Fruit fly (Drosophila melanogaster) whole organism, embryonic: ENCODE measurements around the gene CG42711.

ENCODE experiments used
- CG10959 ChIP-seq: fragments of 200-800 bp; sonication (Bioruptor generic); IDR thresholded peaks from 2 replicates; pipeline ENCODE4 v1.3.6; 2022; ENCODE audit warnings: missing biosample characterization, missing genetic modification characterization
- CG12104 ChIP-seq: fragments of 200-800 bp; sonication (Bioruptor generic); optimal IDR thresholded peaks from 3 replicates; lab custom pipeline; 2016; ENCODE audit warnings: missing biosample characterization, missing genetic modification characterization
- CG1233 ChIP-seq: fragments of 200-800 bp; sonication (Bioruptor generic); optimal IDR thresholded peaks from 4 replicates; lab custom pipeline; 2018; ENCODE audit warnings: missing biosample characterization, mild to moderate bottlenecking, missing genetic modification characterization
- CG12769 ChIP-seq: fragments of 200-800 bp; sonication (Bioruptor generic); optimal IDR thresholded peaks from 2 replicates; lab custom pipeline; 2019; ENCODE audit warnings: missing biosample characterization, mild to moderate bottlenecking, missing genetic modification characterization, moderate library complexity
- CG13775 ChIP-seq: fragments of 200-800 bp; sonication (Bioruptor generic); optimal IDR thresholded peaks from 3 replicates; lab custom pipeline; 2017; ENCODE audit warnings: missing biosample characterization, mild to moderate bottlenecking, missing genetic modification characterization
- CG16813 ChIP-seq: fragments of 200-800 bp; sonication (Bioruptor generic); IDR thresholded peaks from 3 replicates; pipeline ENCODE4 v1.3.6; 2022; ENCODE audit warnings: missing biosample characterization, missing genetic modification characterization; ENCODE audit not compliant: partially characterized antibody
- CG17385 ChIP-seq: fragments of 200-800 bp; sonication (Bioruptor generic); optimal IDR thresholded peaks from 3 replicates; lab custom pipeline; 2018; ENCODE audit warnings: missing biosample characterization, mild to moderate bottlenecking, missing genetic modification characterization
- CG18262 ChIP-seq: fragments of 200-800 bp; optimal IDR thresholded peaks from 3 replicates; lab custom pipeline; 2019; ENCODE audit warnings: missing biosample characterization, mild to moderate bottlenecking, missing genetic modification characterization, moderate library complexity
- CG30020 ChIP-seq: fragments of 200-800 bp; optimal IDR thresholded peaks from 2 replicates; lab custom pipeline; 2019; ENCODE audit warnings: missing biosample characterization, mild to moderate bottlenecking, missing genetic modification characterization, moderate library complexity
- CG34422 ChIP-seq: fragments of 200-800 bp; sonication (Bioruptor generic); IDR thresholded peaks from 3 replicates; pipeline ENCODE4 v1.3.6; 2022; ENCODE audit warnings: missing biosample characterization, missing genetic modification characterization
- CG3726 ChIP-seq: fragments of 200-800 bp; sonication (Bioruptor generic); IDR thresholded peaks from 3 replicates; pipeline ENCODE4, ENCODE4 v1.3.6; 2022; ENCODE audit warnings: missing biosample characterization, missing genetic modification characterization
- CG3847 ChIP-seq: fragments of 200-800 bp; sonication (Bioruptor generic); IDR thresholded peaks from 2 replicates; pipeline ENCODE4 v1.3.6; 2022; ENCODE audit warnings: missing biosample characterization, missing genetic modification characterization
- CG4328 ChIP-seq: fragments of 200-800 bp; sonication (Bioruptor generic); optimal IDR thresholded peaks from 3 replicates; lab custom pipeline; 2017; ENCODE audit warnings: missing biosample characterization, missing genetic modification reagents, missing genetic modification characterization
- CG4424 ChIP-seq: fragments of 200-800 bp; sonication (Bioruptor generic); optimal IDR thresholded peaks from 3 replicates; lab custom pipeline; 2016; ENCODE audit warnings: missing biosample characterization, missing genetic modification characterization
- CG4854 ChIP-seq: fragments of 200-800 bp; sonication (Bioruptor generic); optimal IDR thresholded peaks from 2 replicates; lab custom pipeline; 2016; ENCODE audit warnings: missing biosample characterization, missing genetic modification characterization, inconsistent platforms
- CG6791 ChIP-seq: fragments of 200-800 bp; sonication (Bioruptor generic); IDR thresholded peaks from 3 replicates; pipeline ENCODE4 v1.3.6; 2022; ENCODE audit warnings: missing biosample characterization, missing genetic modification characterization; ENCODE audit not compliant: partially characterized antibody
- CG7839 ChIP-seq: fragments of 200-800 bp; sonication (Bioruptor generic); optimal IDR thresholded peaks from 3 replicates; lab custom pipeline; 2018; ENCODE audit warnings: missing biosample characterization, mild to moderate bottlenecking, missing genetic modification characterization, moderate library complexity
- CG9797 ChIP-seq: fragments of 200-800 bp; sonication (Bioruptor generic); optimal IDR thresholded peaks from 3 replicates; lab custom pipeline; 2018; ENCODE audit warnings: missing biosample characterization, mild to moderate bottlenecking, missing genetic modification characterization
- Dfd ChIP-seq, 2 experiments: fragments of >200 bp; optimal IDR thresholded peaks; 2 replicates each; lab custom pipeline; 2017; ENCODE audit warnings: missing biosample characterization in 2 of 2, missing genetic modification characterization in 2 of 2
- Drgx ChIP-seq: fragments of 200-800 bp; sonication (Bioruptor generic); IDR thresholded peaks from 2 replicates; pipeline ENCODE4 v1.3.6; 2022; ENCODE audit warnings: missing biosample characterization, missing genetic modification characterization
- H2.0 ChIP-seq: fragments of 200-800 bp; sonication (Bioruptor generic); IDR thresholded peaks from 2 replicates; pipeline ENCODE4 v1.3.6; 2022; ENCODE audit warnings: missing biosample characterization, missing genetic modification characterization
- HLHmδ ChIP-seq: fragments of 200-800 bp; sonication (Bioruptor generic); optimal IDR thresholded peaks from 2 replicates; lab custom pipeline; 2018; ENCODE audit warnings: missing biosample characterization, mild to moderate bottlenecking, missing genetic modification characterization, moderate library complexity
- HmgZ ChIP-seq: fragments of 200-800 bp; sonication (Bioruptor generic); optimal IDR thresholded peaks from 2 replicates; lab custom pipeline; 2018; ENCODE audit warnings: missing biosample characterization, mild to moderate bottlenecking, missing genetic modification characterization
- Mes4 ChIP-seq: fragments of 200-800 bp; sonication (Bioruptor generic); optimal IDR thresholded peaks from 2 replicates; lab custom pipeline; 2016; ENCODE audit warnings: missing biosample characterization, missing genetic modification characterization
- Nf-YA ChIP-seq: fragments of 200-800 bp; sonication (Bioruptor generic); IDR thresholded peaks from 2 replicates; pipeline ENCODE4 v1.3.6; 2022; ENCODE audit warnings: missing biosample characterization, missing genetic modification characterization
- Oaz ChIP-seq: fragments of 200-800 bp; sonication (Bioruptor generic); IDR thresholded peaks from 2 replicates; pipeline ENCODE4 v1.3.6; 2022; ENCODE audit warnings: missing biosample characterization, missing genetic modification characterization
- Oli ChIP-seq: fragments of 200-800 bp; sonication (Bioruptor generic); optimal IDR thresholded peaks from 2 replicates; lab custom pipeline; 2018; ENCODE audit warnings: missing biosample characterization, mild to moderate bottlenecking, missing genetic modification characterization, moderate library complexity
- Pdp1 ChIP-seq, 2 experiments: fragments of 200-800 bp; sonication (Bioruptor generic); optimal IDR thresholded peaks; 3 replicates each; lab custom pipeline; 2016; ENCODE audit warnings: missing biosample characterization in 2 of 2, missing genetic modification characterization in 2 of 2, mild to moderate bottlenecking in 1 of 2, moderate library complexity in 1 of 2
- Trl ChIP-seq, 3 experiments: fragments of >200 bp in 2 of 3; fragments of 200-800 bp in 1 of 3; sonication (Bioruptor generic) in 1 of 3; optimal IDR thresholded peaks; 2 replicates in 1 of 3; 3 replicates in 2 of 3; lab custom pipeline; 2016 to 2017; ENCODE audit warnings: missing biosample characterization in 1 of 3, missing genetic modification characterization in 1 of 3
- Usf ChIP-seq: fragments of 200-800 bp; sonication (Bioruptor generic); optimal IDR thresholded peaks from 2 replicates; lab custom pipeline; 2017; ENCODE audit warnings: missing genotype, missing biosample characterization, missing genetic modification characterization
- Xrp1 ChIP-seq: fragments of 200-800 bp; sonication (Bioruptor generic); IDR thresholded peaks from 2 replicates; pipeline ENCODE4 v1.3.6; 2022; ENCODE audit warnings: missing biosample characterization, missing genetic modification characterization
- ase ChIP-seq: fragments of 200-800 bp; sonication (Bioruptor generic); IDR thresholded peaks from 3 replicates; pipeline ENCODE4 v1.3.6; 2022; ENCODE audit warnings: missing biosample characterization, missing genetic modification characterization
- chif ChIP-seq, 2 experiments: fragments of 200-800 bp; sonication (Bioruptor generic); optimal IDR thresholded peaks; 3 replicates each; lab custom pipeline; 2016; ENCODE audit warnings: missing biosample characterization in 2 of 2, missing genetic modification characterization in 2 of 2
- crc ChIP-seq: fragments of 200-800 bp; sonication (Bioruptor generic); optimal IDR thresholded peaks from 2 replicates; lab custom pipeline; 2016; ENCODE audit warnings: missing biosample characterization, missing genetic modification characterization
- dmrt99B ChIP-seq: fragments of 200-800 bp; sonication (Bioruptor generic); optimal IDR thresholded peaks from 2 replicates; lab custom pipeline; 2018; ENCODE audit warnings: missing biosample characterization, mild to moderate bottlenecking, missing genetic modification characterization, moderate library complexity
- dpn ChIP-seq, 2 experiments: fragments of 200-800 bp; sonication (Bioruptor generic); optimal IDR thresholded peaks; 3 replicates each; lab custom pipeline; 2016; ENCODE audit warnings: missing biosample characterization in 2 of 2, missing genetic modification characterization in 2 of 2
- gce ChIP-seq: fragments of 200-800 bp; sonication (Bioruptor generic); IDR thresholded peaks from 3 replicates; pipeline ENCODE4 v1.3.6; 2022; ENCODE audit warnings: missing biosample characterization, missing genetic modification characterization
- grau ChIP-seq: fragments of 200-800 bp; optimal IDR thresholded peaks from 3 replicates; lab custom pipeline; 2019; ENCODE audit warnings: missing biosample characterization, mild to moderate bottlenecking, missing genetic modification characterization, moderate library complexity
- her ChIP-seq: fragments of 200-800 bp; sonication (Bioruptor generic); optimal IDR thresholded peaks from 2 replicates; lab custom pipeline; 2016; ENCODE audit warnings: missing biosample characterization, missing genetic modification characterization
- jing ChIP-seq: fragments of 200-800 bp; sonication (Bioruptor generic); optimal IDR thresholded peaks from 2 replicates; lab custom pipeline; 2018; ENCODE audit warnings: missing biosample characterization, mild to moderate bottlenecking, missing genetic modification characterization
- lab ChIP-seq: fragments of 200-800 bp; sonication (Bioruptor generic); optimal IDR thresholded peaks from 3 replicates; lab custom pipeline; 2017; ENCODE audit warnings: missing biosample characterization, missing genetic modification characterization, mild to moderate bottlenecking, moderate library complexity, missing genetic modification reagents
- lilli ChIP-seq: fragments of 200-800 bp; sonication (Bioruptor generic); optimal IDR thresholded peaks from 3 replicates; lab custom pipeline; 2016; ENCODE audit warnings: missing biosample characterization, missing genetic modification characterization
- lola ChIP-seq, 3 experiments: fragments of >200 bp in 2 of 3; fragments of 200-800 bp in 1 of 3; sonication (Bioruptor generic) in 1 of 3; optimal IDR thresholded peaks; 2 replicates each; lab custom pipeline; 2017 to 2019; ENCODE audit warnings: missing biosample characterization in 3 of 3, missing genetic modification characterization in 3 of 3, mild to moderate bottlenecking in 1 of 3, moderate library complexity in 1 of 3
- pho ChIP-seq: fragments of 200-800 bp; sonication (Bioruptor generic); optimal IDR thresholded peaks from 2 replicates; lab custom pipeline; 2016; ENCODE audit warnings: missing biosample characterization, missing genetic modification characterization
- rib ChIP-seq: fragments of 200-800 bp; sonication (Bioruptor generic); IDR thresholded peaks from 2 replicates; pipeline ENCODE4 v1.3.6; 2022; ENCODE audit warnings: missing biosample characterization, missing genetic modification characterization
- scrt ChIP-seq: fragments of 200-800 bp; sonication (Bioruptor generic); optimal IDR thresholded peaks from 2 replicates; lab custom pipeline; 2018; ENCODE audit warnings: missing biosample characterization, mild to moderate bottlenecking, missing genetic modification characterization, moderate library complexity
- sima ChIP-seq: fragments of 200-800 bp; sonication (Bioruptor generic); optimal IDR thresholded peaks from 2 replicates; lab custom pipeline; 2016; ENCODE audit warnings: missing biosample characterization, missing genetic modification characterization
- sr ChIP-seq: fragments of 200-800 bp; sonication (Bioruptor generic); IDR thresholded peaks from 3 replicates; pipeline ENCODE4 v1.3.6; 2022; ENCODE audit warnings: missing biosample characterization, missing genetic modification characterization
- ssp ChIP-seq: fragments of 200-800 bp; sonication (Bioruptor generic); IDR thresholded peaks from 2 replicates; pipeline ENCODE4 v1.3.6; 2022; ENCODE audit warnings: missing biosample characterization, missing genetic modification characterization
- wek ChIP-seq: fragments of 200-800 bp; sonication (Bioruptor generic); optimal IDR thresholded peaks from 3 replicates; lab custom pipeline; 2018; ENCODE audit warnings: missing biosample characterization, mild to moderate bottlenecking, missing genetic modification characterization, moderate library complexity

CG42711 gene

dm6 chr2L:13904331-13904911 is 26.7 kb downstream of the CG42711 start, which contains the start of gene Smg5 (continued):
- TF ChIP-seq CG4854 (peak; percentile 86), crc (GFP tag; lab: Kevin White, UChicago) (peak; percentile 84), ssp (peak; percentile 91), CG18262 (tag; lab: Kevin White, UChicago) (peak; percentile 81), H2.0 (peak; percentile 97), chif (GFP tag; optimal IDR thresholded peaks at IDR 0.05; lab: Kevin White, UChicago) (peak; percentile 96), Nf-YA (peak; percentile 93), CG7839 (tag; lab: Kevin White, UChicago) (peak; percentile 79), sima (GFP tag; lab: Kevin White, UChicago) (peak; percentile 85), her (GFP tag; lab: Kevin White, UChicago) (peak; percentile 95), gce (GFP tag; lab: Robert Waterston, UW) (peak; percentile 83), CG9797 (GFP tag; lab: Kevin White, UChicago) (peak; percentile 56), CG4328 (peak; percentile 76), CG3847 (GFP tag; lab: Robert Waterston, UW) (peak; percentile 99), CG13775 (GFP tag; lab: Kevin White, UChicago) (peak; percentile 99), Xrp1 (GFP tag; lab: Robert Waterston, UW) (peak; percentile 98), jing (peak; percentile 92), rib (GFP tag; lab: Robert Waterston, UW) (peak; percentile 95), CG12769 (tag; lab: Kevin White, UChicago) (peak; percentile 96), Usf (GFP tag; lab: Kevin White, UChicago) (peak; percentile 79), Drgx (GFP tag; lab: Robert Waterston, UW) (peak; percentile 73), Oaz (GFP tag; lab: Robert Waterston, UW) (peak; percentile 97), lab (GFP tag; lab: Kevin White, UChicago) (peak; percentile 78), CG16813 (peak; percentile 93), Mes4 (peak; percentile 92), CG34422 (GFP tag; lab: Robert Waterston, UW) (peak; percentile 98), dmrt99B (tag; lab: Kevin White, UChicago) (no peak), HLHmδ (GFP tag; lab: Kevin White, UChicago) (peak; percentile 4), CG3726 (GFP tag; lab: Robert Waterston, UW) (peak; percentile 77; the same call in 2 of the 3 replicates), HmgZ (peak; percentile 95), scrt (GFP tag; lab: Kevin White, UChicago) (peak; percentile 14), CG10959 (GFP tag; lab: Robert Waterston, UW) (peak; percentile 97), lola (GFP tag; optimal IDR thresholded peaks at IDR 0.05; lab: Kevin White, UChicago) (peak in 1 of 3 experiments; percentile 97), pho (GFP tag; lab: Kevin White, UChicago) (peak; percentile 98), CG30020 (tag; lab: Kevin White, UChicago) (peak; percentile 86)

- TF ChIP-seq Oli (tag; lab: Kevin White, UChicago) (no peak), Pdp1 (GFP tag; optimal IDR thresholded peaks at IDR 0.05; lab: Kevin White, UChicago) (peak in 1 of 2 experiments; percentile 97), Trl (optimal IDR thresholded peaks at IDR 0.05; lab: Kevin White, UChicago) (peak in 1 of 2 experiments; percentile 2), Trl (GFP tag; optimal IDR thresholded peaks at IDR 0.05; lab: Kevin White, UChicago) (no peak), CG1233 (no peak), sr (GFP tag; lab: Robert Waterston, UW) (0 out of 3 replicates have a peak, but pooled peaks have one; percentile 11), lilli (GFP tag; lab: Kevin White, UChicago) (no peak), ase (GFP tag; lab: Robert Waterston, UW) (no peak), CG6791 (GFP tag; lab: Robert Waterston, UW) (no peak), grau (tag; lab: Kevin White, UChicago) (peak; percentile 83), dpn (GFP tag; optimal IDR thresholded peaks at IDR 0.05; lab: Kevin White, UChicago) (peak in 1 of 2 experiments; percentile 23), CG12104 (GFP tag; lab: Kevin White, UChicago) (no peak), CG17385 (GFP tag; lab: Kevin White, UChicago) (no peak), Dfd (GFP tag; optimal IDR thresholded peaks at IDR 0.05; lab: Kevin White, UChicago) (no peak), CG4424 (GFP tag; lab: Kevin White, UChicago) (no peak), wek (peak; percentile 57)
Measured at dm6 chr2L:13903796-13904330, 27.3 kb downstream of the CG42711 start.
